Worm (Caenorhabditis elegans): ENCODE results near the gene srd-18.
A peak's percentile ranks its signal among the peaks of the same experiment; 100 is the strongest.

DNA sequence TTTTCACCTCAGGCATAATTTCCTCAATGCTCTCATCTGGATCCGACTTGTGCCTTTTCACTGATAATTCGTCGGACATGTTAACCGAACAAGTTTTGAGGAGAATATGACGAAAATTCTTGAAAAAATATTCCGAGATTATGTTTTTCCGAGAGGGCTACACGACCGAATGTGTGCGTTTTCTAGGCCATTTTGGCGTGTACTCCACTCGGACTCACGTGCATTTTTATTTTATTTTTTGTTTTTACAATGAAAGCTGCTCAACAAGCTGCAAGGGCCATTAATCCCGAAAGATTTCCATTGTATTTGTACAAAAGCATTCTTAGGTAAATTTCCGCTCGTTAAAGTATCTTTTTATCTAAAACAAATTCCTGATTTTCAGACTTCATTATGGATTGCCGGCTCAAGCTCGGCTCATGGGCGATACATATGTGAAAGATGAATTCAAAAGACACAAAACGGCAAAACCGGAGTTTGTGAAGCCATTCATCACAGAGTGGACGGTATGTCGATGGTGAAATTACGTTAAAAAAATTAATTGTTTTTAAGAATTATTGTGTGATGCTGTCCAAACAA, 41.6 kb upstream of the srd-18 start, which contains the start of the genes F25H9.6 and F25H9.7:
- no peak for TF ChIP-seq ref-1 (GFP tag; conservative IDR thresholded peaks at IDR 0.05)
- peak; percentile 65; the same call in 1 of the 2 replicates for TF ChIP-seq flt-1 (GFP tag; IDR thresholded peaks at IDR 0.05)
- peak; percentile 31 for TF ChIP-seq cog-1 (tag; optimal IDR thresholded peaks at IDR 0.05)
- peak; percentile 76; the same call in 1 of the 2 replicates for TF ChIP-seq ztf-23 (GFP tag; IDR thresholded peaks at IDR 0.05)
